Fruit fly (Drosophila melanogaster): Measurements from ENCODE around the gene mRpL49.

dm6 chrX:12940396-12940795 is 33.5 kb downstream of the mRpL49 start:
- TF ChIP-seq EcR (GFP tag; optimal IDR thresholded peaks at IDR 0.05) (no peak), usp (GFP tag; optimal IDR thresholded peaks at IDR 0.05) (no peak), pan (optimal IDR thresholded peaks at IDR 0.05) (no peak)
